Worm (Caenorhabditis elegans) whole organism, mixed stage, embryonic: Measurements from ENCODE around the gene F27E5.3.

ENCODE experiments used
- ces-1 ChIP-seq: fragments of 150-350 bp; optimal IDR thresholded peaks from 2 replicates; lab custom pipeline; 2014; ENCODE audit warnings: missing biosample characterization, missing genetic modification reagents, missing genetic modification characterization
- flh-1 ChIP-seq: fragments of 200-800 bp; sonication (Bioruptor generic); optimal IDR thresholded peaks from 2 replicates; lab custom pipeline; 2018; ENCODE audit warnings: mild to moderate bottlenecking, missing genetic modification characterization, moderate library complexity, missing compliant biosample characterization
- ham-2 ChIP-seq: fragments of 200-800 bp; sonication (Bioruptor generic); optimal IDR thresholded peaks from 2 replicates; lab custom pipeline; 2018; ENCODE audit warnings: mild to moderate bottlenecking, missing genetic modification characterization, missing compliant biosample characterization
- mep-1 ChIP-seq: fragments of 150-350 bp; optimal IDR thresholded peaks from 2 replicates; lab custom pipeline; 2017; ENCODE audit warnings: missing biosample characterization, missing genetic modification reagents, missing genetic modification characterization, inconsistent platforms
- mls-2 ChIP-seq: sonication (generic microtip); optimal IDR thresholded peaks from 2 replicates; lab custom pipeline; 2016; ENCODE audit warnings: mild to moderate bottlenecking, missing genetic modification characterization, moderate library complexity, missing compliant biosample characterization
- nhr-28 ChIP-seq: fragments of 150-350 bp; optimal IDR thresholded peaks from 2 replicates; lab custom pipeline; 2014; ENCODE audit warnings: missing biosample characterization, missing genetic modification characterization
- nhr-76 ChIP-seq: sonication (generic microtip); optimal IDR thresholded peaks from 2 replicates; lab custom pipeline; 2017; ENCODE audit warnings: missing biosample characterization, missing genetic modification characterization
- snpc-4 ChIP-seq: fragments of 150-350 bp; optimal IDR thresholded peaks from 2 replicates; lab custom pipeline; 2014; ENCODE audit warnings: missing biosample characterization, missing genetic modification characterization
- unc-120 ChIP-seq: sonication (generic microtip); optimal IDR thresholded peaks from 2 replicates; lab custom pipeline; 2017; ENCODE audit warnings: missing genetic modification characterization, missing compliant biosample characterization; ENCODE audit not compliant: poor library complexity, severe bottlenecking
- ztf-11 ChIP-seq: fragments of 150-350 bp; optimal IDR thresholded peaks from 2 replicates; lab custom pipeline; 2014; ENCODE audit warnings: missing biosample characterization, missing genetic modification characterization

ce11 chrII:10108377-10108776 lies 35.6 kb downstream of the F27E5.3 start, which contains the start of the genes ZK945.7 and ZK945.8:
- TF ChIP-seq nhr-76: no peak
- no peak for TF ChIP-seq flh-1 (GFP tag; lab: Kevin White, UChicago)
- no peak for TF ChIP-seq nhr-28 (tag; lab: Kevin White, UChicago)
- TF ChIP-seq ztf-11: no peak
- no peak for TF ChIP-seq mep-1 (tag; lab: Kevin White, UChicago)
- no peak for TF ChIP-seq mls-2
- TF ChIP-seq snpc-4 (tag; lab: Kevin White, UChicago): no peak
- TF ChIP-seq ham-2 (GFP tag; lab: Kevin White, UChicago): no peak
- no peak for TF ChIP-seq ces-1 (GFP tag; lab: Kevin White, UChicago)
- TF ChIP-seq unc-120 (tag; lab: Kevin White, UChicago): no peak
